Fruit fly (Drosophila melanogaster): ENCODE measurements around the gene Elys.

The Elys gene

DNA sequence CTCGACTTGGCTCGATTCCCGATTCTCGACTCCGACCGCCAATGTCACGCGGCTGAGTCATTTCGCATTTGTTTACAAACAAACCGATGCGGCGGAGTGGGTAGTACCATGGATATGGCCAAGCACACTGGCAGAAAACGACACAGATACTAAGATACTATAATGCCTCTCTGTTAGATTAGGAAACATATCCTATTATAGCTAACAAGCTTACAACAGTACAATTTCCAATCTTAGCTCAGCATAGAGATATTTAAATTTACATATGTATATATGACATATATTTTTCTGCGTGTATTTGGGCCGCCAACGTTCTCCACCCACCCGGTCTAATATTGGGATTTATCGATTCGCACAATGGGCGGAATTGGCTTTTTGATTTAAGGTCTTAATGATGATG lies 48.2 kb upstream of the Elys start (continued):
- TF ChIP-seq al (GFP tag; IDR thresholded peaks at IDR 0.05) (peak; percentile 87), tll (GFP tag; optimal IDR thresholded peaks at IDR 0.05) (no peak), zen2 (GFP tag; IDR thresholded peaks at IDR 0.05; ENCODE audit: partially characterized antibody) (no peak), CG2889 (GFP tag; IDR thresholded peaks at IDR 0.05) (peak; percentile 73), CG17385 (GFP tag; optimal IDR thresholded peaks at IDR 0.05) (peak; percentile 69), TFAM (GFP tag; optimal IDR thresholded peaks at IDR 0.05) (no peak), Scr (GFP tag; IDR thresholded peaks at IDR 0.05; ENCODE audit: partially characterized antibody) (no peak), CG13424 (tag; optimal IDR thresholded peaks at IDR 0.05) (peak; percentile 75), CG18262 (tag; optimal IDR thresholded peaks at IDR 0.05) (peak; percentile 65), slou (GFP tag; optimal IDR thresholded peaks at IDR 0.05) (peak; percentile 70), ato (GFP tag; IDR thresholded peaks at IDR 0.05; ENCODE audit: partially characterized antibody) (no peak), Eip74EF (GFP tag; optimal IDR thresholded peaks at IDR 0.05) (peak in 1 of 2 experiments; percentile 55), vvl (GFP tag; IDR thresholded peaks at IDR 0.05) (peak; percentile 91), CG4282 (GFP tag; optimal IDR thresholded peaks at IDR 0.05) (no peak), Dbx (GFP tag; IDR thresholded peaks at IDR 0.05) (peak; percentile 82), phol (tag; optimal IDR thresholded peaks at IDR 0.05) (peak; percentile 69), esg (GFP tag; conservative IDR thresholded peaks at IDR 0.05) (peak; percentile 74), CG31388 (GFP tag; optimal IDR thresholded peaks at IDR 0.05) (peak; percentile 47), CG17802 (tag; optimal IDR thresholded peaks at IDR 0.05) (peak; percentile 5), sc (optimal IDR thresholded peaks at IDR 0.05) (no peak), sc (GFP tag; optimal IDR thresholded peaks at IDR 0.05) (peak; percentile 27), mam (GFP tag; optimal IDR thresholded peaks at IDR 0.05) (peak; percentile 75), Atf3 (GFP tag; optimal IDR thresholded peaks at IDR 0.05) (peak; percentile 16), CG8388 (GFP tag; optimal IDR thresholded peaks at IDR 0.05) (peak; percentile 56), CG3847 (GFP tag; IDR thresholded peaks at IDR 0.05) (peak; percentile 74), hth (optimal IDR thresholded peaks at IDR 0.05) (no peak), CG11085 (GFP tag; IDR thresholded peaks at IDR 0.05) (peak; percentile 78), slp2 (GFP tag; optimal IDR thresholded peaks at IDR 0.05) (peak; percentile 42), gfzf (GFP tag; optimal IDR thresholded peaks at IDR 0.05) (no peak), Gug (GFP tag; IDR thresholded peaks at IDR 0.05) (peak; percentile 70; the same call in 3 of the 4 replicates), lov (optimal IDR thresholded peaks at IDR 0.05) (no peak), lov (GFP tag; IDR thresholded peaks at IDR 0.05) (no peak), chinmo (GFP tag; IDR thresholded peaks at IDR 0.05; ENCODE audit: partially characterized antibody) (no peak), gro (GFP tag; optimal IDR thresholded peaks at IDR 0.05) (peak; percentile 54), CG3726 (GFP tag; IDR thresholded peaks at IDR 0.05) (0 out of 3 replicates have a peak, but pooled peaks have one; percentile 38), CG31441 (GFP tag; IDR thresholded peaks at IDR 0.05) (peak; percentile 78)

DNA sequence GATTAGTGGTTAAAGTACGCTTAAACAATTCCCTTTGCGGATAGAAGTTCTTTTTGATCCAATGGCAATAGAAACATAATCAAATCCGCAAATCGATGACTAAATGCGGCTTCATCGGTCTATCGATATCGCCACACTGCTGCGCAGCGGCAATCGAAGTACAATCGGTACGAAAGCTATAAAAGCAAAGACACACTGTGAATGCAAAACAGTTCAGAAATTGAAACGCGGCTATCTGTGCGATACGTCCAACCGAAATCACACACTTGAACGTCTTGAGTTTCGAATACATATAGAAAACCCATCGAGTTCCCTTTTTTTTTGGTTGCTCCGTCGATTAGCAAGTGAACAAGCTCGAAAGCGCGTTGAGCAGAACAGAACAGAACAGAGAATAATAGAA lies 47.1 kb upstream of the Elys start, which contains the start of gene CG14207:
Gene CG14207, plus strand, starts transcription at position 203 of the 400 bp plus-strand sequence.
- TF ChIP-seq CG1529 (GFP tag; optimal IDR thresholded peaks at IDR 0.05) = peak; percentile 6
- peak; percentile 80 for TF ChIP-seq bbx (GFP tag; IDR thresholded peaks at IDR 0.05; ENCODE audit: partially characterized antibody)
- TF ChIP-seq Hey (tag; optimal IDR thresholded peaks at IDR 0.05) = no peak
- TF ChIP-seq tap (tag; optimal IDR thresholded peaks at IDR 0.05) = no peak
- TF ChIP-seq Hand (GFP tag; optimal IDR thresholded peaks at IDR 0.05) = peak; percentile 48
- peak; percentile 5 for TF ChIP-seq ems (GFP tag; optimal IDR thresholded peaks at IDR 0.05)
- peak; percentile 29 for TF ChIP-seq CG12659 (GFP tag; optimal IDR thresholded peaks at IDR 0.05)
- peak; percentile 83 for TF ChIP-seq Med (GFP tag)
- TF ChIP-seq CrebB (tag; optimal IDR thresholded peaks at IDR 0.05) = peak; percentile 17
- TF ChIP-seq CG7745 (tag; optimal IDR thresholded peaks at IDR 0.05) = no peak
- TF ChIP-seq CG7987 (GFP tag; optimal IDR thresholded peaks at IDR 0.05) = peak; percentile 26
- peak; percentile 29 for TF ChIP-seq trem (tag; optimal IDR thresholded peaks at IDR 0.05)
- TF ChIP-seq CG10565 (GFP tag; optimal IDR thresholded peaks at IDR 0.05) = no peak
- no peak for TF ChIP-seq Antp (GFP tag; optimal IDR thresholded peaks at IDR 0.05)
- TF ChIP-seq CG10147 (GFP tag; optimal IDR thresholded peaks at IDR 0.05) = no peak
- peak; percentile 37; the same call in 1 of the 3 replicates for TF ChIP-seq so (GFP tag; IDR thresholded peaks at IDR 0.05)
- TF ChIP-seq CG12071 (GFP tag; optimal IDR thresholded peaks at IDR 0.05) = peak; percentile 36

Data from whole organism, embryonic.